Worm (Caenorhabditis elegans): Measurements from ENCODE around the gene apb-1.

DNA sequence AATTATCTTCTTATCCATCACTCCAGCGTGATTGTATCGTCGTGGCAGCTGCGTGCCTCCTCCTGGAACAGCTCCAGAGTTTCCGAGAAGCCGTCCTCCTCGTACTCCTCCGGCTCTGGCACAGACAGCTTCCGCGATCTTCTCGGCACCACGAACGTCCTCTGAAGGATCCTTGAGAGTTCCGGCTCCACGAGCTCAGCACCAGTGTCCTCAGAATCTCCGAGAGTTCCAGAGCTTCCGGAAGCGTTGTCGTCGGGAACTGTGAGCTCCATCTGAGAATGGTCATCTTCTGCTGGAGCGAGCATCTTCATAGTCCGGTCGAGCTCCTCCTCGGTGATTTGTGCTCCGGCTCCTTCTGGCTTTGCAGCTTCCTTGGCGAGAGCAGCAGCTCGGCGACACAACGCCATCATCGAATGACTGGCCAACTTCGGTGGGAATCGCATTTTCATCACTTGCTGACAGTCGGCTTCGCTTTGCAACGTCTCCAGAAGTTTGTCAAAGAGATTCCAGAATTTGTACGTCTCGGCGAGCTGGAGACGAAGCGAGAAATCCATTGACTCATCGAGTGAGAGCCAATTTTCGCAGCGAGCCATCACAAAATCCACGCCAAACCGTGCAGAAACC lies 33.7 kb downstream of the apb-1 start:
- TF ChIP-seq ztf-11 (tag; optimal IDR thresholded peaks at IDR 0.05) (no peak), pha-4 (GFP tag; IDR thresholded peaks at IDR 0.05) (no peak; the same call in 1 of the 2 replicates), pha-4 (tag; optimal IDR thresholded peaks at IDR 0.05) (no peak), fos-1 (tag; optimal IDR thresholded peaks at IDR 0.05) (no peak), jun-1 (tag; optimal IDR thresholded peaks at IDR 0.05) (no peak), T20F7.1 (GFP tag; optimal IDR thresholded peaks at IDR 0.05) (no peak), F44E2.7 (GFP tag; IDR thresholded peaks at IDR 0.05) (no peak), R02D3.7 (tag; optimal IDR thresholded peaks at IDR 0.05) (no peak), dmd-6 (GFP tag; IDR thresholded peaks at IDR 0.05) (no peak), mes-2 (tag; optimal IDR thresholded peaks at IDR 0.05; ENCODE audit: poor library complexity, severe bottlenecking) (no peak)
